Worm (Caenorhabditis elegans) whole organism, L1 larva: ENCODE measurements around the gene F36D3.5.
A peak's percentile ranks its signal among the peaks of the same experiment; 100 is the strongest.

ENCODE experiments used
- C16A3.4 ChIP-seq: fragments of 150-350 bp; optimal IDR thresholded peaks from 2 replicates; lab custom pipeline; 2014; ENCODE audit warnings: missing biosample characterization, missing genetic modification characterization
- C34B4.2 ChIP-seq: sonication (generic microtip); optimal IDR thresholded peaks from 2 replicates; lab custom pipeline; 2017; ENCODE audit warnings: mild to moderate bottlenecking, missing genetic modification characterization, missing compliant biosample characterization
- aha-1 ChIP-seq: fragments of 150-350 bp; optimal IDR thresholded peaks from 2 replicates; lab custom pipeline; 2014; ENCODE audit warnings: missing biosample characterization, missing genetic modification characterization
- alr-1 ChIP-seq: fragments of 200-800 bp; sonication (Bioruptor generic); optimal IDR thresholded peaks from 2 replicates; lab custom pipeline; 2018; ENCODE audit warnings: borderline replicate concordance, mild to moderate bottlenecking, missing genetic modification characterization, missing compliant biosample characterization
- ceh-63 ChIP-seq: fragments of 200-800 bp; sonication (Bioruptor generic); optimal IDR thresholded peaks from 2 replicates; lab custom pipeline; 2018; ENCODE audit warnings: mild to moderate bottlenecking, missing genetic modification characterization, missing compliant biosample characterization
- ceh-90 ChIP-seq: sonication (generic microtip); optimal IDR thresholded peaks from 2 replicates; lab custom pipeline; 2016; ENCODE audit warnings: missing genetic modification characterization, missing compliant biosample characterization
- ces-1 ChIP-seq: fragments of 150-350 bp; optimal IDR thresholded peaks from 2 replicates; lab custom pipeline; 2014; ENCODE audit warnings: missing biosample characterization, missing genetic modification reagents, missing genetic modification characterization
- egl-13 ChIP-seq: sonication (generic microtip); optimal IDR thresholded peaks from 2 replicates; lab custom pipeline; 2016; ENCODE audit warnings: missing genotype, missing genetic modification reagents, missing genetic modification characterization, missing compliant biosample characterization
- egl-27 ChIP-seq, 2 experiments: fragments of 150-350 bp in 1 of 2; sonication (generic microtip); optimal IDR thresholded peaks; 3 replicates each; lab custom pipeline; 2017 to 2018; ENCODE audit warnings: missing biosample characterization in 2 of 2, missing genetic modification characterization in 2 of 2, missing genetic modification reagents in 2 of 2
- fkh-8 ChIP-seq: sonication (generic microtip); optimal IDR thresholded peaks from 2 replicates; lab custom pipeline; 2016; ENCODE audit warnings: mild to moderate bottlenecking, missing genetic modification characterization, missing compliant biosample characterization
- hpl-2 ChIP-seq: fragments of 150-350 bp; optimal IDR thresholded peaks from 2 replicates; lab custom pipeline; 2014; ENCODE audit warnings: missing biosample characterization, missing genetic modification reagents, missing genetic modification characterization
- irx-1 ChIP-seq: sonication (generic microtip); optimal IDR thresholded peaks from 2 replicates; lab custom pipeline; 2016; ENCODE audit warnings: missing genetic modification characterization, missing compliant biosample characterization
- isw-1 ChIP-seq: fragments of 200-800 bp; sonication (Bioruptor generic); IDR thresholded peaks from 2 replicates; pipeline ENCODE4 v1.3.6; 2022; ENCODE audit warnings: missing genetic modification characterization, missing compliant biosample characterization
- jun-1 ChIP-seq: fragments of 150-350 bp; optimal IDR thresholded peaks from 2 replicates; lab custom pipeline; 2014; ENCODE audit warnings: missing biosample characterization, missing genetic modification reagents, missing genetic modification characterization
- lin-35 ChIP-seq, 2 experiments: fragments of 150-350 bp; optimal IDR thresholded peaks; 2 replicates each; lab custom pipeline; 2014; ENCODE audit warnings: missing biosample characterization in 2 of 2, missing genetic modification characterization in 2 of 2, missing genetic modification reagents in 2 of 2
- lin-39 ChIP-seq: fragments of 150-350 bp; optimal IDR thresholded peaks from 2 replicates; lab custom pipeline; 2014; ENCODE audit warnings: missing biosample characterization, missing genetic modification reagents, missing genetic modification characterization
- lir-3 ChIP-seq: sonication (generic microtip); optimal IDR thresholded peaks from 2 replicates; lab custom pipeline; 2016; ENCODE audit warnings: mild to moderate bottlenecking, missing genetic modification characterization, moderate library complexity, missing compliant biosample characterization; ENCODE audit not compliant: poor library complexity
- lsy-2 ChIP-seq, 2 experiments: fragments of 150-350 bp; optimal IDR thresholded peaks; 2 replicates each; lab custom pipeline; 2014; ENCODE audit warnings: missing biosample characterization in 2 of 2, missing genetic modification characterization in 2 of 2
- mab-9 ChIP-seq: fragments of 200-800 bp; sonication (Bioruptor generic); IDR thresholded peaks from 2 replicates; pipeline ENCODE4 v1.3.6; 2022; ENCODE audit warnings: missing genetic modification reagents, missing genetic modification characterization, missing compliant biosample characterization
- mef-2 ChIP-seq: fragments of 150-350 bp; optimal IDR thresholded peaks from 2 replicates; lab custom pipeline; 2014; ENCODE audit warnings: missing biosample characterization, missing genetic modification characterization
- nhr-12 ChIP-seq: sonication (generic microtip); optimal IDR thresholded peaks from 2 replicates; lab custom pipeline; 2017; ENCODE audit warnings: missing biosample characterization, missing genetic modification characterization
- nhr-20 ChIP-seq: sonication (generic microtip); optimal IDR thresholded peaks from 2 replicates; lab custom pipeline; 2016; ENCODE audit warnings: mild to moderate bottlenecking, missing genetic modification characterization, missing compliant biosample characterization
- nhr-71 ChIP-seq: sonication (generic microtip); optimal IDR thresholded peaks from 2 replicates; lab custom pipeline; 2016; ENCODE audit warnings: mild to moderate bottlenecking, missing genetic modification characterization, moderate library complexity, missing compliant biosample characterization
- nhr-76 ChIP-seq: sonication (generic microtip); optimal IDR thresholded peaks from 2 replicates; lab custom pipeline; 2017; ENCODE audit warnings: missing biosample characterization, missing genetic modification characterization
- nhr-77 ChIP-seq: fragments of 150-350 bp; optimal IDR thresholded peaks from 2 replicates; lab custom pipeline; 2014; ENCODE audit warnings: missing biosample characterization, missing genetic modification characterization
- nhr-85 ChIP-seq: sonication (generic microtip); peaks from one replicate; lab custom pipeline; 2016; ENCODE audit warnings: missing genetic modification characterization, inconsistent platforms, missing compliant biosample characterization
- skn-1 ChIP-seq: fragments of 150-350 bp; optimal IDR thresholded peaks from 2 replicates; lab custom pipeline; 2014; ENCODE audit warnings: missing biosample characterization, missing genetic modification characterization
- snpc-4 ChIP-seq: fragments of 150-350 bp; optimal IDR thresholded peaks from 2 replicates; lab custom pipeline; 2014; ENCODE audit warnings: missing biosample characterization, missing genetic modification characterization
- swsn-7 ChIP-seq: sonication (generic microtip); optimal IDR thresholded peaks from 2 replicates; lab custom pipeline; 2016; ENCODE audit warnings: missing genetic modification characterization, missing compliant biosample characterization
- tlp-1 ChIP-seq: fragments of 150-350 bp; optimal IDR thresholded peaks from 2 replicates; lab custom pipeline; 2014; ENCODE audit warnings: missing biosample characterization, missing genetic modification characterization
- unc-130 ChIP-seq: fragments of 150-350 bp; optimal IDR thresholded peaks from 2 replicates; lab custom pipeline; 2017; ENCODE audit warnings: missing biosample characterization, missing genetic modification characterization, inconsistent platforms
- unc-62 ChIP-seq: fragments of 150-350 bp; optimal IDR thresholded peaks from 2 replicates; lab custom pipeline; 2014; ENCODE audit warnings: missing biosample characterization, missing genetic modification reagents, missing genetic modification characterization
- vab-15 ChIP-seq: sonication (generic microtip); optimal IDR thresholded peaks from 2 replicates; lab custom pipeline; 2017; ENCODE audit warnings: missing genotype, mild to moderate bottlenecking, missing genetic modification characterization, missing compliant biosample characterization
- zag-1 ChIP-seq: fragments of 150-350 bp; optimal IDR thresholded peaks from 2 replicates; lab custom pipeline; 2014; ENCODE audit warnings: missing biosample characterization, missing genetic modification characterization
- zip-4 ChIP-seq: fragments of 200-800 bp; sonication (Bioruptor generic); optimal IDR thresholded peaks from 2 replicates; lab custom pipeline; 2018; ENCODE audit warnings: mild to moderate bottlenecking, missing genetic modification characterization, moderate library complexity, missing compliant biosample characterization
- ztf-11 ChIP-seq, 2 experiments: sonication (generic microtip); optimal IDR thresholded peaks; 2 replicates each; lab custom pipeline; 2016 to 2017; ENCODE audit warnings: missing genetic modification characterization in 2 of 2, missing biosample characterization in 1 of 2, missing compliant biosample characterization in 1 of 2

The F36D3.5 gene

ce11 chrV:16537908-16538446, 22.9 kb upstream of the F36D3.5 start, which contains the start of gene Y32B12B.2 (continued):
- TF ChIP-seq aha-1 (tag; lab: Kevin White, UChicago): no peak
- peak; percentile 42; the same call in 1 of the 2 replicates for TF ChIP-seq isw-1 (GFP tag; lab: Robert Waterston, UW)
- TF ChIP-seq ztf-11 (tag; optimal IDR thresholded peaks at IDR 0.05; lab: Kevin White, UChicago): peak in 1 of 2 experiments; percentile 31
- TF ChIP-seq irx-1 (tag; lab: Kevin White, UChicago): peak; percentile 47
- TF ChIP-seq ceh-90 (tag; lab: Kevin White, UChicago): peak; percentile 66
- peak; percentile 73 to 89 for TF ChIP-seq lin-35 (GFP tag; optimal IDR thresholded peaks at IDR 0.05; lab: Kevin White, UChicago)
- no peak for TF ChIP-seq alr-1 (tag; lab: Kevin White, UChicago)
- TF ChIP-seq egl-13 (tag; lab: Kevin White, UChicago): peak; percentile 65
- TF ChIP-seq jun-1 (tag; lab: Kevin White, UChicago): no peak
- no peak for TF ChIP-seq tlp-1 (tag; lab: Kevin White, UChicago)
- peak; percentile 51 for TF ChIP-seq swsn-7 (tag; lab: Kevin White, UChicago)
- TF ChIP-seq ceh-63 (GFP tag; lab: Kevin White, UChicago): no peak
- peak; percentile 46 for TF ChIP-seq C16A3.4 (tag; lab: Kevin White, UChicago)
- no peak for TF ChIP-seq C34B4.2 (tag; lab: Kevin White, UChicago)
- 0 out of 2 replicates have a peak, but pooled peaks have one; percentile 61 for TF ChIP-seq mab-9 (GFP tag; lab: Robert Waterston, UW)
- TF ChIP-seq unc-130 (tag; lab: Kevin White, UChicago): peak; percentile 8
- TF ChIP-seq zip-4: peak; percentile 7
- no peak for TF ChIP-seq mef-2 (tag; lab: Kevin White, UChicago)
- TF ChIP-seq egl-27 (tag; optimal IDR thresholded peaks at IDR 0.05; lab: Kevin White, UChicago): no peak
- no peak for TF ChIP-seq lir-3
- peak; percentile 6 for TF ChIP-seq skn-1 (tag; lab: Kevin White, UChicago)
- no peak for TF ChIP-seq nhr-76 (tag; lab: Kevin White, UChicago)
- peak; percentile 82 for TF ChIP-seq nhr-85 (tag; lab: Kevin White, UChicago)
- peak; percentile 96 to 98 for TF ChIP-seq lsy-2 (tag; optimal IDR thresholded peaks at IDR 0.05; lab: Kevin White, UChicago)
- peak; percentile 63 for TF ChIP-seq snpc-4 (tag; lab: Kevin White, UChicago)
- no peak for TF ChIP-seq hpl-2
- TF ChIP-seq nhr-20: peak; percentile 64

- no peak for TF ChIP-seq lin-39 (tag; lab: Kevin White, UChicago)
Observed at ce11 chrV:16536701-16537100, 21.7 kb upstream of the F36D3.5 start, which contains the start of gene Y32B12B.1. Gene Y32B12B.1 (plus strand): TSS chrV:16537001.

ce11 chrV:16535172-16535571, 20.1 kb upstream of the F36D3.5 start, which contains the start of gene Y32B12B.8:
Gene Y32B12B.8 (plus strand): TSS chrV:16535472.
- TF ChIP-seq mab-9 (GFP tag; lab: Robert Waterston, UW): no peak
- no peak for TF ChIP-seq zag-1
- TF ChIP-seq jun-1 (tag; lab: Kevin White, UChicago): no peak
- TF ChIP-seq lin-35 (GFP tag; optimal IDR thresholded peaks at IDR 0.05; lab: Kevin White, UChicago): no peak
- no peak for TF ChIP-seq hpl-2
- TF ChIP-seq nhr-77 (tag; lab: Kevin White, UChicago): no peak
- TF ChIP-seq nhr-12 (tag; lab: Kevin White, UChicago): no peak
- no peak for TF ChIP-seq snpc-4 (tag; lab: Kevin White, UChicago)

- TF ChIP-seq nhr-71: no peak
- no peak for TF ChIP-seq fkh-8 (tag; lab: Kevin White, UChicago)
- no peak for TF ChIP-seq vab-15 (tag; lab: Kevin White, UChicago)
- TF ChIP-seq ces-1: no peak
- no peak for TF ChIP-seq unc-62 (GFP tag; lab: Kevin White, UChicago)
- TF ChIP-seq, all 84 proteins: peak for 0
Observed at ce11 chrV:16534000-16534399, 19.0 kb upstream of the F36D3.5 start, which contains the start of gene cpr-2. Gene cpr-2 (minus strand): TSS chrV:16534100.
